Fruit fly (Drosophila melanogaster) whole organism, pupa: Measurements from ENCODE around the gene CG3698.

Source experiments
- CG10348 ChIP-seq: fragments of 200-800 bp; sonication (Bioruptor generic); IDR thresholded peaks from 2 replicates; pipeline ENCODE4 v1.3.6; 2022; ENCODE audit warnings: missing biosample characterization, missing genetic modification characterization
- CG12605 ChIP-seq: fragments of 200-800 bp; sonication (Bioruptor generic); IDR thresholded peaks from 2 replicates; pipeline ENCODE4 v1.3.6; 2022; ENCODE audit warnings: missing biosample characterization, missing genetic modification characterization
- CG13204 ChIP-seq: fragments of 200-800 bp; sonication (Bioruptor generic); optimal IDR thresholded peaks from 2 replicates; lab custom pipeline; 2018; ENCODE audit warnings: missing biosample characterization, mild to moderate bottlenecking, missing genetic modification characterization, moderate library complexity
- CG14655 ChIP-seq: fragments of 200-800 bp; sonication (Bioruptor generic); optimal IDR thresholded peaks from 3 replicates; lab custom pipeline; 2017; ENCODE audit warnings: mild to moderate bottlenecking, missing biosample characterization, missing genetic modification reagents, missing genetic modification characterization
- CG15710 ChIP-seq: fragments of 200-800 bp; sonication (Bioruptor generic); optimal IDR thresholded peaks from 2 replicates; lab custom pipeline; 2018; ENCODE audit warnings: missing biosample characterization, mild to moderate bottlenecking, missing genetic modification characterization, moderate library complexity
- CG17806 ChIP-seq: fragments of 200-800 bp; sonication (Bioruptor generic); optimal IDR thresholded peaks from 2 replicates; lab custom pipeline; 2018; ENCODE audit warnings: missing biosample characterization, mild to moderate bottlenecking, missing genetic modification characterization, moderate library complexity
- CG32121 ChIP-seq: fragments of 200-800 bp; sonication (Bioruptor generic); IDR thresholded peaks from 2 replicates; pipeline ENCODE4 v1.3.6; 2022; ENCODE audit warnings: missing biosample characterization, missing genetic modification characterization
- CG34367 ChIP-seq: fragments of 200-800 bp; sonication (Bioruptor generic); optimal IDR thresholded peaks from 2 replicates; lab custom pipeline; 2018; ENCODE audit warnings: missing biosample characterization, mild to moderate bottlenecking, missing genetic modification characterization
- CG4496 ChIP-seq: fragments of 200-800 bp; sonication (Bioruptor generic); IDR thresholded peaks from 3 replicates; pipeline ENCODE4 v1.3.6; 2022; ENCODE audit warnings: missing biosample characterization, missing genetic modification characterization
- CG8159 ChIP-seq: fragments of 200-800 bp; sonication (Bioruptor generic); optimal IDR thresholded peaks from 3 replicates; lab custom pipeline; 2018; ENCODE audit warnings: missing biosample characterization, mild to moderate bottlenecking, missing genetic modification characterization, moderate library complexity
- CG8301 ChIP-seq: fragments of 200-800 bp; sonication (Bioruptor generic); optimal IDR thresholded peaks from 2 replicates; lab custom pipeline; 2018; ENCODE audit warnings: missing biosample characterization, mild to moderate bottlenecking, missing genetic modification characterization
- CG9948 ChIP-seq: fragments of 200-800 bp; sonication (Bioruptor generic); optimal IDR thresholded peaks from 2 replicates; lab custom pipeline; 2018; ENCODE audit warnings: missing biosample characterization, mild to moderate bottlenecking, missing genetic modification characterization, moderate library complexity
- D1 ChIP-seq: fragments of 200-800 bp; sonication (Bioruptor generic); optimal IDR thresholded peaks from 2 replicates; lab custom pipeline; 2018; ENCODE audit warnings: missing biosample characterization, mild to moderate bottlenecking, missing genetic modification characterization, moderate library complexity
- EcR ChIP-seq: fragments of 200-800 bp; sonication (Bioruptor generic); optimal IDR thresholded peaks from 3 replicates; lab custom pipeline; 2019; ENCODE audit warnings: missing biosample characterization, missing genetic modification characterization, mild to moderate bottlenecking, moderate library complexity, missing genetic modification reagents
- Ets98B ChIP-seq: fragments of 200-800 bp; sonication (Bioruptor generic); IDR thresholded peaks from 2 replicates; pipeline ENCODE4 v1.3.6; 2022; ENCODE audit warnings: missing biosample characterization, missing genetic modification characterization
- Pif1A ChIP-seq: fragments of 200-800 bp; sonication (Bioruptor generic); optimal IDR thresholded peaks from 3 replicates; lab custom pipeline; 2016; ENCODE audit warnings: missing biosample characterization, missing genetic modification characterization
- Pif1B ChIP-seq: fragments of 200-800 bp; sonication (Bioruptor generic); optimal IDR thresholded peaks from 3 replicates; lab custom pipeline; 2016; ENCODE audit warnings: missing biosample characterization, missing genetic modification characterization
- Snoo ChIP-seq: fragments of 200-800 bp; sonication (Bioruptor generic); optimal IDR thresholded peaks from 3 replicates; lab custom pipeline; 2017; ENCODE audit warnings: missing biosample characterization, mild to moderate bottlenecking, missing genetic modification characterization, inconsistent platforms
- fd96Ca ChIP-seq: fragments of 200-800 bp; sonication (Bioruptor generic); IDR thresholded peaks from 3 replicates; pipeline ENCODE4 v1.3.6; 2022; ENCODE audit warnings: missing biosample characterization, missing genetic modification characterization
- gl ChIP-seq: fragments of 200-800 bp; sonication (Bioruptor generic); optimal IDR thresholded peaks from 2 replicates; lab custom pipeline; 2018; ENCODE audit warnings: missing biosample characterization, mild to moderate bottlenecking, missing genetic modification characterization
- rn ChIP-seq: fragments of 200-800 bp; sonication (Bioruptor generic); IDR thresholded peaks from 2 replicates; pipeline ENCODE4 v1.3.6; 2022; ENCODE audit warnings: missing biosample characterization, missing genetic modification characterization

CG3698 gene

dm6 chr3L:20827962-20828361, 29.8 kb upstream of the CG3698 start:
- no peak for TF ChIP-seq rn
- no peak for TF ChIP-seq D1 (tag; lab: Kevin White, UChicago)
- TF ChIP-seq CG34367 (tag; lab: Kevin White, UChicago) = no peak
- no peak for TF ChIP-seq Ets98B (GFP tag; lab: Robert Waterston, UW)
- TF ChIP-seq CG15710 (tag; lab: Kevin White, UChicago) = no peak
- TF ChIP-seq CG8159 (tag; lab: Kevin White, UChicago) = no peak
- TF ChIP-seq CG32121 (GFP tag; lab: Robert Waterston, UW) = no peak
- no peak for TF ChIP-seq Pif1B (GFP tag; lab: Kevin White, UChicago)
- TF ChIP-seq CG17806 = no peak
- TF ChIP-seq CG12605 (GFP tag; lab: Robert Waterston, UW) = no peak
- no peak for TF ChIP-seq gl (tag; lab: Kevin White, UChicago)
- TF ChIP-seq fd96Ca (GFP tag; lab: Robert Waterston, UW) = no peak
- TF ChIP-seq CG4496 (GFP tag; lab: Robert Waterston, UW) = no peak
- TF ChIP-seq CG13204 (GFP tag; lab: Kevin White, UChicago) = no peak

dm6 chr3L:20826950-20827910, 29.1 kb upstream of the CG3698 start:
- TF ChIP-seq CG10348 (no peak), CG4496 (GFP tag; lab: Robert Waterston, UW) (peak; percentile 30; the same call in 1 of the 3 replicates), Pif1A (peak; percentile 30)

dm6 chr3L:20823206-20823803, 25.1 kb upstream of the CG3698 start:
- no peak for TF ChIP-seq Pif1A
- no peak for TF ChIP-seq CG34367 (tag; lab: Kevin White, UChicago)
- TF ChIP-seq CG15710 (tag; lab: Kevin White, UChicago) = no peak
- TF ChIP-seq D1 (tag; lab: Kevin White, UChicago) = peak; percentile 36
- no peak for TF ChIP-seq CG10348

dm6 chr3L:20817927-20818326, 19.8 kb upstream of the CG3698 start, which contains the start of gene Mst77F:
Gene Mst77F, minus strand, starts transcription at chr3L:20818027.
- TF ChIP-seq fd96Ca (GFP tag; lab: Robert Waterston, UW) (no peak), Ets98B (GFP tag; lab: Robert Waterston, UW) (no peak), CG9948 (tag; lab: Kevin White, UChicago) (no peak), CG8301 (no peak), EcR (GFP tag; lab: Kevin White, UChicago) (no peak), Snoo (tag; lab: Kevin White, UChicago) (no peak), Pif1A (no peak)
- TF ChIP-seq, all 21 proteins: peak for 0

dm6 chr3L:20815666-20816375, 17.6 kb upstream of the CG3698 start, which contains the start of the genes CG3618 and Pka-R1:
Gene CG3618, minus strand, starts transcription at chr3L:20816075.
Gene Pka-R1, plus strand, starts transcription at chr3L:20816118.
- TF ChIP-seq CG10348 (no peak), CG12605 (GFP tag; lab: Robert Waterston, UW) (no peak), rn (no peak), gl (tag; lab: Kevin White, UChicago) (no peak), CG14655 (GFP tag; lab: Kevin White, UChicago) (no peak), Pif1A (no peak), CG17806 (no peak), D1 (tag; lab: Kevin White, UChicago) (no peak), Pif1B (GFP tag; lab: Kevin White, UChicago) (no peak), CG15710 (tag; lab: Kevin White, UChicago) (no peak), EcR (GFP tag; lab: Kevin White, UChicago) (no peak), CG8159 (tag; lab: Kevin White, UChicago) (no peak), CG34367 (tag; lab: Kevin White, UChicago) (no peak)
